Worm (Caenorhabditis elegans) whole organism, young adult: ENCODE results near the gene wdr-83.

Source experiments
- C17E4.6 ChIP-seq: fragments of 200-800 bp; sonication (Bioruptor generic); IDR thresholded peaks from 2 replicates; pipeline ENCODE4 v1.3.6; 2022; ENCODE audit warnings: missing genetic modification reagents, missing genetic modification characterization, missing compliant biosample characterization
- F33H1.4 ChIP-seq: fragments of 200-800 bp; sonication (Bioruptor generic); IDR thresholded peaks from 2 replicates; pipeline ENCODE4 v1.3.6; 2022; ENCODE audit warnings: missing genetic modification reagents, missing genetic modification characterization, missing compliant biosample characterization
- F55B11.4 ChIP-seq: sonication (generic microtip); optimal IDR thresholded peaks from 2 replicates; lab custom pipeline; 2016; ENCODE audit warnings: missing compliant biosample characterization, missing genetic modification characterization, borderline replicate concordance; ENCODE audit not compliant: insufficient read depth
- F57A8.1 ChIP-seq: fragments of 200-800 bp; sonication (Bioruptor generic); optimal IDR thresholded peaks from 2 replicates; lab custom pipeline; 2018; ENCODE audit warnings: mild to moderate bottlenecking, missing genetic modification characterization, moderate library complexity, missing compliant biosample characterization
- Y53F4B.3 ChIP-seq: fragments of 200-800 bp; sonication (Bioruptor generic); IDR thresholded peaks from 2 replicates; pipeline ENCODE4 v1.3.6; 2022; ENCODE audit warnings: missing genetic modification reagents, missing genetic modification characterization, missing compliant biosample characterization
- Y56A3A.18 ChIP-seq: fragments of 200-800 bp; sonication (Bioruptor generic); IDR thresholded peaks from 2 replicates; pipeline ENCODE4 v1.3.6; 2022; ENCODE audit warnings: missing genetic modification reagents, missing genetic modification characterization, missing compliant biosample characterization
- Y67H2A.10 ChIP-seq: fragments of 200-800 bp; sonication (Bioruptor generic); conservative IDR thresholded peaks from 2 replicates; pipeline ENCODE4 v1.3.6; 2022; ENCODE audit warnings: missing genetic modification reagents, missing genetic modification characterization, missing compliant biosample characterization
- ZK185.1 ChIP-seq: sonication (generic microtip); optimal IDR thresholded peaks from 2 replicates; lab custom pipeline; 2016; ENCODE audit warnings: mild to moderate bottlenecking, missing genetic modification characterization, missing compliant biosample characterization; ENCODE audit not compliant: poor library complexity, severe bottlenecking
- akir-1 ChIP-seq: fragments of 200-800 bp; sonication (Bioruptor generic); optimal IDR thresholded peaks from 2 replicates; lab custom pipeline; 2018; ENCODE audit warnings: mild to moderate bottlenecking, missing genetic modification characterization, moderate library complexity, missing compliant biosample characterization
- attf-3 ChIP-seq: fragments of 200-800 bp; sonication (Bioruptor generic); conservative IDR thresholded peaks from 2 replicates; pipeline ENCODE4 v1.3.6; 2022; ENCODE audit warnings: missing genetic modification reagents, missing genetic modification characterization, missing compliant biosample characterization
- attf-5 ChIP-seq: fragments of 200-800 bp; sonication (Bioruptor generic); optimal IDR thresholded peaks from 2 replicates; lab custom pipeline; 2018; ENCODE audit warnings: mild to moderate bottlenecking, missing genetic modification characterization, missing compliant biosample characterization
- ceh-100 ChIP-seq: fragments of 200-800 bp; sonication (Bioruptor generic); IDR thresholded peaks from 2 replicates; pipeline ENCODE4 v1.3.6; 2022; ENCODE audit warnings: missing genetic modification reagents, missing genetic modification characterization, missing compliant biosample characterization
- ceh-27 ChIP-seq: fragments of 200-800 bp; sonication (Bioruptor generic); optimal IDR thresholded peaks from 2 replicates; lab custom pipeline; 2018; ENCODE audit warnings: mild to moderate bottlenecking, missing genetic modification characterization, moderate library complexity, missing compliant biosample characterization
- ceh-40 ChIP-seq: fragments of 200-800 bp; sonication (Bioruptor generic); IDR thresholded peaks from 2 replicates; pipeline ENCODE4 v1.3.6; 2022; ENCODE audit warnings: missing genetic modification characterization, missing compliant biosample characterization
- ceh-91 ChIP-seq: fragments of 200-800 bp; sonication (Bioruptor generic); IDR thresholded peaks from 2 replicates; pipeline ENCODE4 v1.3.6; 2022; ENCODE audit warnings: missing genetic modification reagents, missing genetic modification characterization, missing compliant biosample characterization
- chd-7 ChIP-seq: sonication (generic microtip); optimal IDR thresholded peaks from 2 replicates; lab custom pipeline; 2016; ENCODE audit warnings: mild to moderate bottlenecking, missing genetic modification characterization, moderate library complexity, missing compliant biosample characterization
- die-1 ChIP-seq: sonication (generic microtip); optimal IDR thresholded peaks from 2 replicates; lab custom pipeline; 2016; ENCODE audit warnings: missing genotype, mild to moderate bottlenecking, missing genetic modification characterization, missing compliant biosample characterization
- dpff-1 ChIP-seq: sonication (generic microtip); optimal IDR thresholded peaks from 2 replicates; lab custom pipeline; 2017; ENCODE audit warnings: mild to moderate bottlenecking, missing genetic modification characterization, missing compliant biosample characterization
- egl-44 ChIP-seq: fragments of 200-800 bp; sonication (Bioruptor generic); IDR thresholded peaks from 2 replicates; pipeline ENCODE4 v1.3.6; 2022; ENCODE audit warnings: missing genetic modification reagents, missing genetic modification characterization, missing compliant biosample characterization
- ekl-4 ChIP-seq: fragments of 200-800 bp; sonication (Bioruptor generic); IDR thresholded peaks from 2 replicates; pipeline ENCODE4 v1.3.6; 2022; ENCODE audit warnings: missing genetic modification reagents, missing genetic modification characterization, missing compliant biosample characterization
- hmg-1.2 ChIP-seq: fragments of 200-800 bp; sonication (Bioruptor generic); IDR thresholded peaks from 2 replicates; pipeline ENCODE4 v1.3.6; 2022; ENCODE audit warnings: missing genetic modification reagents, missing genetic modification characterization, missing compliant biosample characterization
- hrde-1 ChIP-seq: sonication (generic microtip); optimal IDR thresholded peaks from 2 replicates; lab custom pipeline; 2016; ENCODE audit warnings: missing genetic modification characterization, mild to moderate bottlenecking, missing compliant biosample characterization, moderate library complexity, missing genotype, missing genetic modification reagents, borderline replicate concordance
- hsf-1 ChIP-seq: fragments of 200-800 bp; sonication (Bioruptor generic); IDR thresholded peaks from 2 replicates; pipeline ENCODE4 v1.3.6; 2022; ENCODE audit warnings: missing genetic modification reagents, missing genetic modification characterization, missing compliant biosample characterization
- lin-26 ChIP-seq: fragments of 200-800 bp; sonication (Bioruptor generic); IDR thresholded peaks from 2 replicates; pipeline ENCODE4 v1.3.6; 2022; ENCODE audit warnings: missing genetic modification reagents, missing genetic modification characterization, missing compliant biosample characterization
- madf-3 ChIP-seq: fragments of 200-800 bp; sonication (Bioruptor generic); IDR thresholded peaks from 2 replicates; pipeline ENCODE4 v1.3.6; 2022; ENCODE audit warnings: missing genetic modification reagents, missing genetic modification characterization, missing compliant biosample characterization
- mes-4 ChIP-seq: sonication (generic microtip); optimal IDR thresholded peaks from 2 replicates; lab custom pipeline; 2016; ENCODE audit warnings: missing genotype, missing genetic modification characterization, missing compliant biosample characterization
- mxl-1 ChIP-seq: sonication (generic microtip); optimal IDR thresholded peaks from 2 replicates; lab custom pipeline; 2016; ENCODE audit warnings: missing genetic modification characterization, missing compliant biosample characterization
- nfyb-1 ChIP-seq: fragments of 200-800 bp; sonication (Bioruptor generic); IDR thresholded peaks from 2 replicates; pipeline ENCODE4 v1.3.6; 2022; ENCODE audit warnings: missing genetic modification reagents, missing genetic modification characterization, missing compliant biosample characterization
- nhr-27 ChIP-seq: fragments of 200-800 bp; sonication (Bioruptor generic); optimal IDR thresholded peaks from 2 replicates; lab custom pipeline; 2018; ENCODE audit warnings: mild to moderate bottlenecking, missing genetic modification characterization, moderate library complexity, missing compliant biosample characterization
- nhr-90 ChIP-seq: sonication (generic microtip); optimal IDR thresholded peaks from 2 replicates; lab custom pipeline; 2016; ENCODE audit warnings: missing genotype, mild to moderate bottlenecking, missing genetic modification characterization, missing compliant biosample characterization
- repo-1 ChIP-seq: sonication (generic microtip); optimal IDR thresholded peaks from 2 replicates; lab custom pipeline; 2017; ENCODE audit warnings: mild to moderate bottlenecking, missing genetic modification characterization, missing compliant biosample characterization
- rpc-1 ChIP-seq, 2 experiments: fragments of 150-350 bp in 1 of 2; sonication (generic microtip) in 1 of 2; optimal IDR thresholded peaks; 2 replicates each; lab custom pipeline; 2014 to 2018; ENCODE audit warnings: missing biosample characterization in 1 of 2, missing genetic modification characterization in 1 of 2, missing genetic modification reagents in 1 of 2, missing genotype in 1 of 2
- sdz-38 ChIP-seq: sonication (generic microtip); optimal IDR thresholded peaks from 2 replicates; lab custom pipeline; 2016; ENCODE audit warnings: missing genotype, missing genetic modification characterization, missing compliant biosample characterization
- sptf-2 ChIP-seq: fragments of 200-800 bp; sonication (Bioruptor generic); optimal IDR thresholded peaks from 2 replicates; lab custom pipeline; 2018; ENCODE audit warnings: mild to moderate bottlenecking, missing genetic modification characterization, missing compliant biosample characterization
- unc-130 ChIP-seq: sonication (generic microtip); optimal IDR thresholded peaks from 2 replicates; lab custom pipeline; 2016; ENCODE audit warnings: missing genetic modification reagents, missing genetic modification characterization, missing compliant biosample characterization
- unc-62 ChIP-seq: fragments of 150-350 bp; optimal IDR thresholded peaks from 2 replicates; lab custom pipeline; 2014; ENCODE audit warnings: missing biosample characterization, missing genetic modification reagents, missing genetic modification characterization
- ztf-18 ChIP-seq: sonication (generic microtip); optimal IDR thresholded peaks from 2 replicates; lab custom pipeline; 2016; ENCODE audit warnings: missing genotype, mild to moderate bottlenecking, missing genetic modification characterization, missing compliant biosample characterization
- ztf-25 ChIP-seq: fragments of 200-800 bp; sonication (Bioruptor generic); IDR thresholded peaks from 2 replicates; pipeline ENCODE4 v1.3.6; 2022; ENCODE audit warnings: missing genetic modification reagents, missing genetic modification characterization, missing compliant biosample characterization

wdr-83 gene

ce11 chrII:5016977-5017585 is 14.4 kb downstream of the wdr-83 start (continued):
- TF ChIP-seq ekl-4 (GFP tag; lab: Robert Waterston, UW) (0 out of 2 replicates have a peak, but pooled peaks have one; percentile 33), attf-5 (GFP tag; lab: Kevin White, UChicago) (peak; percentile 63), ceh-91 (GFP tag; lab: Robert Waterston, UW) (no peak), hmg-1.2 (GFP tag; lab: Robert Waterston, UW) (peak; percentile 89), ztf-18 (tag; lab: Kevin White, UChicago) (peak; percentile 17), chd-7 (tag; lab: Kevin White, UChicago) (peak; percentile 69)

- TF ChIP-seq nhr-27 (tag; lab: Kevin White, UChicago) (no peak), Y67H2A.10 (no peak), hrde-1 (tag; lab: Kevin White, UChicago) (no peak), nfyb-1 (GFP tag; lab: Robert Waterston, UW) (no peak), Y53F4B.3 (GFP tag; lab: Robert Waterston, UW) (no peak), F57A8.1 (no peak), repo-1 (no peak), mes-4 (tag; lab: Kevin White, UChicago) (no peak), attf-3 (no peak), lin-26 (GFP tag; lab: Robert Waterston, UW) (no peak), dpff-1 (tag; lab: Kevin White, UChicago) (no peak), ceh-27 (GFP tag; lab: Kevin White, UChicago) (no peak), F33H1.4 (GFP tag; lab: Robert Waterston, UW) (no peak), unc-62 (no peak), unc-130 (no peak), egl-44 (GFP tag; lab: Robert Waterston, UW) (no peak)
Measured at ce11 chrII:5016144-5016543, 15.4 kb downstream of the wdr-83 start.

- no peak for TF ChIP-seq rpc-1 (optimal IDR thresholded peaks at IDR 0.05; lab: Kevin White, UChicago)
- no peak for TF ChIP-seq rpc-1 (tag; optimal IDR thresholded peaks at IDR 0.05; lab: Kevin White, UChicago)
- no peak for TF ChIP-seq C17E4.6 (GFP tag; lab: Robert Waterston, UW)
- TF ChIP-seq Y56A3A.18 (GFP tag; lab: Robert Waterston, UW) = no peak
Measured at ce11 chrII:5014399-5014798, 17.1 kb downstream of the wdr-83 start, which contains the start of gene F59A6.2. TSS of gene F59A6.2 (plus strand) at chrII:5014699.

- TF ChIP-seq nhr-90 (no peak), die-1 (tag; lab: Kevin White, UChicago) (no peak), ceh-40 (GFP tag; lab: Robert Waterston, UW) (no peak), ztf-25 (GFP tag; lab: Robert Waterston, UW) (no peak), hsf-1 (GFP tag; lab: Robert Waterston, UW) (no peak), F55B11.4 (tag; lab: Kevin White, UChicago) (no peak), ZK185.1 (tag; lab: Kevin White, UChicago) (no peak), F33H1.4 (GFP tag; lab: Robert Waterston, UW) (no peak), ztf-18 (tag; lab: Kevin White, UChicago) (no peak), ceh-100 (GFP tag; lab: Robert Waterston, UW) (no peak), mxl-1 (no peak), sdz-38 (no peak), madf-3 (GFP tag; lab: Robert Waterston, UW) (no peak), sptf-2 (no peak), akir-1 (GFP tag; lab: Kevin White, UChicago) (no peak), mes-4 (tag; lab: Kevin White, UChicago) (no peak)
Measured at ce11 chrII:5011978-5012377, 19.5 kb downstream of the wdr-83 start, which contains the start of gene F59A6.12. TSS of gene F59A6.12 (minus strand) at chrII:5012078.
